Worm (Caenorhabditis elegans): ENCODE data around the gene W04D2.4.

The W04D2.4 gene

ce11 chrV:12517757-12518156 is 20.2 kb upstream of the W04D2.4 start:
- TF ChIP-seq ztf-23 (GFP tag; IDR thresholded peaks at IDR 0.05) (no peak), tab-1 (GFP tag; IDR thresholded peaks at IDR 0.05) (no peak), med-1 (GFP tag; optimal IDR thresholded peaks at IDR 0.05; ENCODE audit: insufficient read depth) (no peak), ztf-29 (GFP tag; IDR thresholded peaks at IDR 0.05) (no peak), flt-1 (GFP tag; IDR thresholded peaks at IDR 0.05) (no peak), ref-1 (GFP tag; conservative IDR thresholded peaks at IDR 0.05) (no peak), klf-2 (GFP tag; conservative IDR thresholded peaks at IDR 0.05) (no peak), T22C8.4 (GFP tag; IDR thresholded peaks at IDR 0.05) (no peak)

- TF ChIP-seq ztf-29 (GFP tag; IDR thresholded peaks at IDR 0.05) = no peak
- no peak for TF ChIP-seq tab-1 (GFP tag; IDR thresholded peaks at IDR 0.05)
- no peak for TF ChIP-seq klf-2 (GFP tag; conservative IDR thresholded peaks at IDR 0.05)
These were observed 19.6 kb upstream of the W04D2.4 start, which contains the start of gene cal-1 for ce11 chrV:12517148-12517547. Gene cal-1, minus strand, starts transcription at chrV:12517248.

ce11 chrV:12513900-12514299 is 16.3 kb upstream of the W04D2.4 start:
- TF ChIP-seq klf-2 (GFP tag; conservative IDR thresholded peaks at IDR 0.05) (no peak), med-1 (GFP tag; optimal IDR thresholded peaks at IDR 0.05; ENCODE audit: insufficient read depth) (no peak), ztf-29 (GFP tag; IDR thresholded peaks at IDR 0.05) (no peak), T22C8.4 (GFP tag; IDR thresholded peaks at IDR 0.05) (no peak)

- TF ChIP-seq ref-1 (GFP tag; conservative IDR thresholded peaks at IDR 0.05) = no peak
- TF ChIP-seq T22C8.4 (GFP tag; IDR thresholded peaks at IDR 0.05) = no peak
- no peak for TF ChIP-seq flt-1 (GFP tag; IDR thresholded peaks at IDR 0.05)
- no peak for TF ChIP-seq cog-1 (tag; optimal IDR thresholded peaks at IDR 0.05)
- TF ChIP-seq ztf-23 (GFP tag; IDR thresholded peaks at IDR 0.05) = no peak
- TF ChIP-seq klf-2 (GFP tag; conservative IDR thresholded peaks at IDR 0.05) = no peak
- TF ChIP-seq tab-1 (GFP tag; IDR thresholded peaks at IDR 0.05) = no peak
- no peak for TF ChIP-seq med-1 (GFP tag; optimal IDR thresholded peaks at IDR 0.05; ENCODE audit: insufficient read depth)
These were observed 15.2 kb upstream of the W04D2.4 start, which contains the start of the genes T28H10.2 and lgmn-1 for ce11 chrV:12512773-12513172. Gene T28H10.2, minus strand, starts transcription at chrV:12512949. Gene lgmn-1, plus strand, starts transcription at chrV:12513056.

ce11 chrV:12511946-12512345 is 14.4 kb upstream of the W04D2.4 start:
- TF ChIP-seq cog-1 (tag; optimal IDR thresholded peaks at IDR 0.05) (no peak), med-1 (GFP tag; optimal IDR thresholded peaks at IDR 0.05; ENCODE audit: insufficient read depth) (no peak), flt-1 (GFP tag; IDR thresholded peaks at IDR 0.05) (no peak), T22C8.4 (GFP tag; IDR thresholded peaks at IDR 0.05) (no peak), ztf-29 (GFP tag; IDR thresholded peaks at IDR 0.05) (no peak), ref-1 (GFP tag; conservative IDR thresholded peaks at IDR 0.05) (no peak), tab-1 (GFP tag; IDR thresholded peaks at IDR 0.05) (no peak), klf-2 (GFP tag; conservative IDR thresholded peaks at IDR 0.05) (no peak), ztf-23 (GFP tag; IDR thresholded peaks at IDR 0.05) (no peak)

ce11 chrV:12506185-12506584 is 8.6 kb upstream of the W04D2.4 start, which contains the start of gene nlp-46:
Gene nlp-46, minus strand, starts transcription at chrV:12506285.
- no peak for TF ChIP-seq med-1 (GFP tag; optimal IDR thresholded peaks at IDR 0.05; ENCODE audit: insufficient read depth)
- no peak for TF ChIP-seq ztf-23 (GFP tag; IDR thresholded peaks at IDR 0.05)
- TF ChIP-seq klf-2 (GFP tag; conservative IDR thresholded peaks at IDR 0.05) = no peak
- no peak for TF ChIP-seq ztf-29 (GFP tag; IDR thresholded peaks at IDR 0.05)
- no peak for TF ChIP-seq T22C8.4 (GFP tag; IDR thresholded peaks at IDR 0.05)
- no peak for TF ChIP-seq cog-1 (tag; optimal IDR thresholded peaks at IDR 0.05)
- TF ChIP-seq tab-1 (GFP tag; IDR thresholded peaks at IDR 0.05) = no peak
- no peak for TF ChIP-seq ref-1 (GFP tag; conservative IDR thresholded peaks at IDR 0.05)
- no peak for TF ChIP-seq flt-1 (GFP tag; IDR thresholded peaks at IDR 0.05)

ce11 chrV:12505730-12506129 is 8.2 kb upstream of the W04D2.4 start:
- TF ChIP-seq klf-2 (GFP tag; conservative IDR thresholded peaks at IDR 0.05) (no peak), ztf-23 (GFP tag; IDR thresholded peaks at IDR 0.05) (no peak), ref-1 (GFP tag; conservative IDR thresholded peaks at IDR 0.05) (no peak), flt-1 (GFP tag; IDR thresholded peaks at IDR 0.05) (no peak), T22C8.4 (GFP tag; IDR thresholded peaks at IDR 0.05) (no peak), tab-1 (GFP tag; IDR thresholded peaks at IDR 0.05) (no peak), cog-1 (tag; optimal IDR thresholded peaks at IDR 0.05) (no peak), med-1 (GFP tag; optimal IDR thresholded peaks at IDR 0.05; ENCODE audit: insufficient read depth) (no peak), ztf-29 (GFP tag; IDR thresholded peaks at IDR 0.05) (no peak)

- no peak for TF ChIP-seq flt-1 (GFP tag; IDR thresholded peaks at IDR 0.05)
- TF ChIP-seq tab-1 (GFP tag; IDR thresholded peaks at IDR 0.05) = no peak
- no peak for TF ChIP-seq med-1 (GFP tag; optimal IDR thresholded peaks at IDR 0.05; ENCODE audit: insufficient read depth)
- no peak for TF ChIP-seq T22C8.4 (GFP tag; IDR thresholded peaks at IDR 0.05)
- no peak for TF ChIP-seq ztf-29 (GFP tag; IDR thresholded peaks at IDR 0.05)
- no peak for TF ChIP-seq klf-2 (GFP tag; conservative IDR thresholded peaks at IDR 0.05)
- no peak for TF ChIP-seq ztf-23 (GFP tag; IDR thresholded peaks at IDR 0.05)
- no peak for TF ChIP-seq cog-1 (tag; optimal IDR thresholded peaks at IDR 0.05)
- no peak for TF ChIP-seq ref-1 (GFP tag; conservative IDR thresholded peaks at IDR 0.05)
These were observed 5.9 kb upstream of the W04D2.4 start, which contains the start of gene T28H10.1 for ce11 chrV:12503494-12503893. Gene T28H10.1, plus strand, starts transcription at chrV:12503794.

ce11 chrV:12494522-12494921 is 3.0 kb downstream of the W04D2.4 start, which contains the start of gene mrps-11:
Gene mrps-11, minus strand, starts transcription at chrV:12494622.
- TF ChIP-seq flt-1 (GFP tag; IDR thresholded peaks at IDR 0.05) (no peak), med-1 (GFP tag; optimal IDR thresholded peaks at IDR 0.05; ENCODE audit: insufficient read depth) (no peak), ztf-23 (GFP tag; IDR thresholded peaks at IDR 0.05) (no peak), ztf-29 (GFP tag; IDR thresholded peaks at IDR 0.05) (no peak), cog-1 (tag; optimal IDR thresholded peaks at IDR 0.05) (no peak), tab-1 (GFP tag; IDR thresholded peaks at IDR 0.05) (no peak), klf-2 (GFP tag; conservative IDR thresholded peaks at IDR 0.05) (no peak), T22C8.4 (GFP tag; IDR thresholded peaks at IDR 0.05) (no peak), ref-1 (GFP tag; conservative IDR thresholded peaks at IDR 0.05) (no peak)

ce11 chrV:12491070-12491643 is 6.4 kb downstream of the W04D2.4 start:
- TF ChIP-seq ztf-29 (GFP tag; IDR thresholded peaks at IDR 0.05) = no peak
- TF ChIP-seq med-1 (GFP tag; optimal IDR thresholded peaks at IDR 0.05; ENCODE audit: insufficient read depth) = no peak
- peak; percentile 23; the same call in 1 of the 2 replicates for TF ChIP-seq flt-1 (GFP tag; IDR thresholded peaks at IDR 0.05)
- no peak for TF ChIP-seq T22C8.4 (GFP tag; IDR thresholded peaks at IDR 0.05)
- TF ChIP-seq ztf-23 (GFP tag; IDR thresholded peaks at IDR 0.05) = no peak
- 0 out of 2 replicates have a peak, but pooled peaks have one; percentile 16 for TF ChIP-seq klf-2 (GFP tag; conservative IDR thresholded peaks at IDR 0.05)
- no peak for TF ChIP-seq ref-1 (GFP tag; conservative IDR thresholded peaks at IDR 0.05)
- no peak for TF ChIP-seq tab-1 (GFP tag; IDR thresholded peaks at IDR 0.05)
- TF ChIP-seq cog-1 (tag; optimal IDR thresholded peaks at IDR 0.05) = no peak
